Worm (Caenorhabditis elegans) whole organism, L4/young adult: Measurements from ENCODE around the gene ZK105.11.

Experiments used
- W03F9.2 ChIP-seq: fragments of 150-350 bp; optimal IDR thresholded peaks from 2 replicates; lab custom pipeline; 2014; ENCODE audit warnings: missing biosample characterization, missing genetic modification characterization
- him-1 ChIP-seq: sonication (generic microtip); optimal IDR thresholded peaks from 2 replicates; lab custom pipeline; 2016; ENCODE audit warnings: missing genotype, missing genetic modification reagents, missing genetic modification characterization, missing compliant biosample characterization

ce11 chrV:7742485-7742959, 34.1 kb upstream of the ZK105.11 start, which contains the start of gene fbxl-5:
- TF ChIP-seq him-1 (tag; lab: Kevin White, UChicago), result no peak
- TF ChIP-seq W03F9.2 (tag; lab: Kevin White, UChicago), result no peak
